Worm (Caenorhabditis elegans): Measurements from ENCODE around the gene F56C3.10.
A peak's percentile ranks its signal among the peaks of the same experiment; 100 is the strongest.

F56C3.10 gene

ce11 chrX:1379391-1379790, 2.1 kb downstream of the F56C3.10 start (continued):
- peak; percentile 41 for TF ChIP-seq grh-1 (GFP tag; IDR thresholded peaks at IDR 0.05)
- no peak for TF ChIP-seq C34B4.2 (tag; optimal IDR thresholded peaks at IDR 0.05)
- TF ChIP-seq snu-23 (GFP tag; optimal IDR thresholded peaks at IDR 0.05): peak; percentile 66
- no peak for TF ChIP-seq ces-1 (GFP tag; optimal IDR thresholded peaks at IDR 0.05)
- TF ChIP-seq mdl-1 (tag; optimal IDR thresholded peaks at IDR 0.05): peak in 1 of 2 experiments; percentile 71
- TF ChIP-seq nhr-19 (GFP tag; conservative IDR thresholded peaks at IDR 0.05): peak; percentile 64
- no peak for TF ChIP-seq mab-9 (GFP tag; IDR thresholded peaks at IDR 0.05)
- no peak for TF ChIP-seq pqm-1 (tag; optimal IDR thresholded peaks at IDR 0.05)
- peak; percentile 60 for TF ChIP-seq fkh-8 (tag; optimal IDR thresholded peaks at IDR 0.05)
- no peak for TF ChIP-seq ets-5 (GFP tag; IDR thresholded peaks at IDR 0.05)
- TF ChIP-seq ceh-8 (GFP tag; optimal IDR thresholded peaks at IDR 0.05): peak; percentile 55
- TF ChIP-seq unc-62 (GFP tag; optimal IDR thresholded peaks at IDR 0.05): no peak
- peak; percentile 34 for TF ChIP-seq nhr-20 (tag; optimal IDR thresholded peaks at IDR 0.05)
- no peak for TF ChIP-seq C04F5.9 (tag; optimal IDR thresholded peaks at IDR 0.05)
- TF ChIP-seq zip-4 (GFP tag; optimal IDR thresholded peaks at IDR 0.05): no peak
- TF ChIP-seq fkh-10 (GFP tag; optimal IDR thresholded peaks at IDR 0.05): peak; percentile 72
- no peak for TF ChIP-seq nhr-84 (tag; optimal IDR thresholded peaks at IDR 0.05)
- TF ChIP-seq hlh-17 (GFP tag; optimal IDR thresholded peaks at IDR 0.05; ENCODE audit: borderline replicate concordance): no peak
- TF ChIP-seq hpl-2 (GFP tag; optimal IDR thresholded peaks at IDR 0.05): no peak
- TF ChIP-seq lin-35 (GFP tag; optimal IDR thresholded peaks at IDR 0.05): peak in 1 of 2 experiments; percentile 62
- no peak for TF ChIP-seq nhr-76 (tag; optimal IDR thresholded peaks at IDR 0.05)
- no peak for TF ChIP-seq lin-15B (tag; optimal IDR thresholded peaks at IDR 0.05)
- TF ChIP-seq lin-13 (GFP tag; optimal IDR thresholded peaks at IDR 0.05): no peak
- no peak for TF ChIP-seq fkh-4 (tag; optimal IDR thresholded peaks at IDR 0.05; ENCODE audit: borderline replicate concordance)
- no peak for TF ChIP-seq ceh-63 (GFP tag; optimal IDR thresholded peaks at IDR 0.05)
- no peak for TF ChIP-seq nhr-11 (tag; optimal IDR thresholded peaks at IDR 0.05)
- TF ChIP-seq rnt-1 (tag; optimal IDR thresholded peaks at IDR 0.05): peak; percentile 76
- no peak for TF ChIP-seq tlp-1 (tag; optimal IDR thresholded peaks at IDR 0.05)
- TF ChIP-seq C16A3.4 (tag; optimal IDR thresholded peaks at IDR 0.05): peak; percentile 9
- peak; percentile 36 for TF ChIP-seq fos-1 (tag; optimal IDR thresholded peaks at IDR 0.05)
- no peak for TF ChIP-seq ama-1 (optimal IDR thresholded peaks at IDR 0.05)
- TF ChIP-seq blmp-1 (tag; optimal IDR thresholded peaks at IDR 0.05): no peak
- no peak for TF ChIP-seq vab-15 (tag; optimal IDR thresholded peaks at IDR 0.05)
- TF ChIP-seq pag-3 (tag; optimal IDR thresholded peaks at IDR 0.05; ENCODE audit: borderline replicate concordance, insufficient read depth): no peak
- TF ChIP-seq unc-86 (tag; optimal IDR thresholded peaks at IDR 0.05): peak; percentile 17
- no peak for TF ChIP-seq nhr-12 (tag; optimal IDR thresholded peaks at IDR 0.05)
- no peak for TF ChIP-seq F16B12.6 (tag; optimal IDR thresholded peaks at IDR 0.05)
- no peak for TF ChIP-seq unc-98 (GFP tag; IDR thresholded peaks at IDR 0.05)
- peak; percentile 33 for TF ChIP-seq swsn-7 (tag; optimal IDR thresholded peaks at IDR 0.05)
- peak; percentile 33 to 65 (median 58) for TF ChIP-seq ceh-82 (tag; optimal IDR thresholded peaks at IDR 0.05)
- TF ChIP-seq nhr-237 (tag; optimal IDR thresholded peaks at IDR 0.05): no peak
- TF ChIP-seq sptf-1 (tag; optimal IDR thresholded peaks at IDR 0.05): no peak
- TF ChIP-seq efl-1 (optimal IDR thresholded peaks at IDR 0.05): peak; percentile 9 to 24
- TF ChIP-seq efl-1 (GFP tag; optimal IDR thresholded peaks at IDR 0.05 in 1 of 2): peak in 1 of 2 experiments; percentile 63
- peak; percentile 69 for TF ChIP-seq snpc-4 (tag; optimal IDR thresholded peaks at IDR 0.05)
- TF ChIP-seq zag-1 (tag; optimal IDR thresholded peaks at IDR 0.05): no peak
- TF ChIP-seq ceh-88 (GFP tag; IDR thresholded peaks at IDR 0.05): 0 out of 2 replicates have a peak, but pooled peaks have one; percentile 20
- peak; percentile 4 for TF ChIP-seq tbx-2 (tag; optimal IDR thresholded peaks at IDR 0.05)
- TF ChIP-seq sox-4 (tag; optimal IDR thresholded peaks at IDR 0.05): no peak
- no peak for TF ChIP-seq nhr-28 (tag; optimal IDR thresholded peaks at IDR 0.05)
- no peak for TF ChIP-seq pax-3 (tag; optimal IDR thresholded peaks at IDR 0.05)
- peak; percentile 68 for TF ChIP-seq jun-1 (tag; optimal IDR thresholded peaks at IDR 0.05)
- no peak for TF ChIP-seq ceh-90 (tag; optimal IDR thresholded peaks at IDR 0.05)
- TF ChIP-seq dpl-1 (GFP tag; optimal IDR thresholded peaks at IDR 0.05): peak in 1 of 3 experiments; percentile 19
- TF ChIP-seq aha-1 (tag; optimal IDR thresholded peaks at IDR 0.05): no peak

Data from whole organism, L1 larva.